Worm (Caenorhabditis elegans) whole organism, late embryonic: ENCODE results near the gene sly-1.

ENCODE experiments used
- F13H6.1 ChIP-seq: sonication (generic microtip); optimal IDR thresholded peaks from 2 replicates; lab custom pipeline; 2016; ENCODE audit warnings: missing genetic modification characterization, missing compliant biosample characterization
- K02D7.2 ChIP-seq: sonication (generic microtip); optimal IDR thresholded peaks from 2 replicates; lab custom pipeline; 2017; ENCODE audit warnings: mild to moderate bottlenecking, missing genetic modification characterization, missing compliant biosample characterization
- ama-1 ChIP-seq: fragments of 150-350 bp; optimal IDR thresholded peaks from 2 replicates; lab custom pipeline; 2014
- ceh-18 ChIP-seq: sonication (generic microtip); optimal IDR thresholded peaks from 2 replicates; lab custom pipeline; 2016; ENCODE audit warnings: missing genetic modification characterization, missing compliant biosample characterization
- ceh-2 ChIP-seq: sonication (generic microtip); optimal IDR thresholded peaks from 2 replicates; lab custom pipeline; 2016; ENCODE audit warnings: missing genotype, missing genetic modification characterization, missing compliant biosample characterization
- ceh-24 ChIP-seq: sonication (generic microtip); optimal IDR thresholded peaks from 2 replicates; lab custom pipeline; 2016; ENCODE audit warnings: mild to moderate bottlenecking, missing genetic modification characterization, missing compliant biosample characterization
- ceh-30 ChIP-seq: fragments of 150-350 bp; optimal IDR thresholded peaks from 2 replicates; lab custom pipeline; 2014; ENCODE audit warnings: missing biosample characterization, missing genetic modification characterization
- ceh-31 ChIP-seq: sonication (generic microtip); optimal IDR thresholded peaks from 2 replicates; lab custom pipeline; 2016; ENCODE audit warnings: missing genetic modification characterization, missing compliant biosample characterization
- ceh-34 ChIP-seq: sonication (generic microtip); optimal IDR thresholded peaks from 2 replicates; lab custom pipeline; 2016; ENCODE audit warnings: mild to moderate bottlenecking, missing genetic modification characterization, missing compliant biosample characterization
- ceh-6 ChIP-seq: fragments of 200-800 bp; sonication (Bioruptor generic); optimal IDR thresholded peaks from 2 replicates; lab custom pipeline; 2018; ENCODE audit warnings: mild to moderate bottlenecking, missing genetic modification characterization, missing compliant biosample characterization
- che-1 ChIP-seq: sonication (generic microtip); optimal IDR thresholded peaks from 2 replicates; lab custom pipeline; 2016; ENCODE audit warnings: mild to moderate bottlenecking, missing genetic modification characterization, missing compliant biosample characterization
- dmd-4 ChIP-seq: sonication (generic microtip); optimal IDR thresholded peaks from 2 replicates; lab custom pipeline; 2016; ENCODE audit warnings: borderline replicate concordance, missing genetic modification characterization, missing compliant biosample characterization
- dve-1 ChIP-seq: sonication (generic microtip); optimal IDR thresholded peaks from 2 replicates; lab custom pipeline; 2017; ENCODE audit warnings: antibody characterized with exemption, mild to moderate bottlenecking, missing genetic modification characterization, missing compliant biosample characterization
- elt-2 ChIP-seq: sonication (generic microtip); optimal IDR thresholded peaks from 2 replicates; lab custom pipeline; 2016; ENCODE audit warnings: missing genetic modification reagents, missing genetic modification characterization, missing compliant biosample characterization
- elt-4 ChIP-seq: sonication (generic microtip); optimal IDR thresholded peaks from 2 replicates; lab custom pipeline; 2016; ENCODE audit warnings: missing genetic modification characterization, missing compliant biosample characterization
- ets-4 ChIP-seq: sonication (generic microtip); optimal IDR thresholded peaks from 2 replicates; lab custom pipeline; 2016; ENCODE audit warnings: missing genetic modification characterization, missing compliant biosample characterization
- eyg-1 ChIP-seq: sonication (generic microtip); optimal IDR thresholded peaks from 2 replicates; lab custom pipeline; 2016; ENCODE audit warnings: missing genotype, missing genetic modification characterization, missing compliant biosample characterization
- fax-1 ChIP-seq: sonication (generic microtip); optimal IDR thresholded peaks from 2 replicates; lab custom pipeline; 2016; ENCODE audit warnings: missing genotype, missing genetic modification characterization, missing compliant biosample characterization
- fkh-10 ChIP-seq: fragments of 150-350 bp; optimal IDR thresholded peaks from 2 replicates; lab custom pipeline; 2014; ENCODE audit warnings: missing biosample characterization, missing genetic modification reagents, missing genetic modification characterization
- fkh-6 ChIP-seq: sonication (generic microtip); optimal IDR thresholded peaks from 2 replicates; lab custom pipeline; 2016; ENCODE audit warnings: missing genetic modification characterization, missing compliant biosample characterization
- hlh-13 ChIP-seq: fragments of 200-800 bp; sonication (Bioruptor generic); optimal IDR thresholded peaks from 2 replicates; lab custom pipeline; 2018; ENCODE audit warnings: mild to moderate bottlenecking, missing genetic modification characterization, missing compliant biosample characterization
- hlh-30 ChIP-seq: sonication (generic microtip); optimal IDR thresholded peaks from 2 replicates; lab custom pipeline; 2017; ENCODE audit warnings: antibody characterized with exemption, missing genetic modification characterization, missing compliant biosample characterization; ENCODE audit not compliant: insufficient read depth
- hlh-6 ChIP-seq: sonication (generic microtip); optimal IDR thresholded peaks from 2 replicates; lab custom pipeline; 2016; ENCODE audit warnings: missing genotype, missing genetic modification characterization, missing compliant biosample characterization
- hlh-8 ChIP-seq: sonication (generic microtip); optimal IDR thresholded peaks from 2 replicates; lab custom pipeline; 2016; ENCODE audit warnings: missing genotype, missing genetic modification characterization, missing compliant biosample characterization
- lim-6 ChIP-seq: sonication (generic microtip); optimal IDR thresholded peaks from 2 replicates; lab custom pipeline; 2016; ENCODE audit warnings: missing genetic modification characterization, missing compliant biosample characterization
- madf-2 ChIP-seq: sonication (generic microtip); optimal IDR thresholded peaks from 2 replicates; lab custom pipeline; 2017; ENCODE audit warnings: missing genetic modification characterization, missing compliant biosample characterization
- mec-3 ChIP-seq: sonication (generic microtip); optimal IDR thresholded peaks from 2 replicates; lab custom pipeline; 2016; ENCODE audit warnings: borderline replicate concordance, missing genetic modification characterization, missing compliant biosample characterization
- nfya-1 ChIP-seq: sonication (generic microtip); optimal IDR thresholded peaks from 2 replicates; lab custom pipeline; 2017; ENCODE audit warnings: missing genetic modification characterization, mild to moderate bottlenecking, missing compliant biosample characterization, antibody characterized with exemption, moderate library complexity
- nhr-11 ChIP-seq: fragments of 150-350 bp; optimal IDR thresholded peaks from 2 replicates; lab custom pipeline; 2014; ENCODE audit warnings: missing biosample characterization, missing genetic modification characterization
- nhr-232 ChIP-seq: sonication (generic microtip); optimal IDR thresholded peaks from 2 replicates; lab custom pipeline; 2016; ENCODE audit warnings: missing genetic modification characterization, missing compliant biosample characterization
- npax-4 ChIP-seq: sonication (generic microtip); optimal IDR thresholded peaks from 2 replicates; lab custom pipeline; 2016; ENCODE audit warnings: missing genetic modification characterization, missing compliant biosample characterization
- odd-2 ChIP-seq: sonication (generic microtip); optimal IDR thresholded peaks from 2 replicates; lab custom pipeline; 2017; ENCODE audit warnings: antibody characterized with exemption, mild to moderate bottlenecking, missing genetic modification characterization, missing compliant biosample characterization
- pag-3 ChIP-seq: sonication (generic microtip); optimal IDR thresholded peaks from 2 replicates; lab custom pipeline; 2016; ENCODE audit warnings: missing compliant biosample characterization, missing genetic modification characterization, borderline replicate concordance
- pax-1 ChIP-seq: fragments of 150-350 bp; optimal IDR thresholded peaks from 2 replicates; lab custom pipeline; 2014; ENCODE audit warnings: missing biosample characterization, missing genetic modification characterization
- pha-2 ChIP-seq: sonication (generic microtip); optimal IDR thresholded peaks from 2 replicates; lab custom pipeline; 2017; ENCODE audit warnings: mild to moderate bottlenecking, missing genetic modification characterization, missing compliant biosample characterization
- pha-4 ChIP-seq: fragments of 150-350 bp; optimal IDR thresholded peaks from 2 replicates; lab custom pipeline; 2018; ENCODE audit warnings: missing biosample characterization, missing genetic modification reagents, missing genetic modification characterization
- pqm-1 ChIP-seq: sonication (generic microtip); optimal IDR thresholded peaks from 2 replicates; lab custom pipeline; 2016; ENCODE audit warnings: missing genetic modification characterization, missing compliant biosample characterization
- pros-1 ChIP-seq: fragments of 150-350 bp; optimal IDR thresholded peaks from 2 replicates; lab custom pipeline; 2014; ENCODE audit warnings: missing biosample characterization, missing genetic modification reagents, missing genetic modification characterization
- ref-2 ChIP-seq: sonication (generic microtip); optimal IDR thresholded peaks from 2 replicates; lab custom pipeline; 2016; ENCODE audit warnings: missing genetic modification characterization, missing compliant biosample characterization
- rnt-1 ChIP-seq: sonication (generic microtip); optimal IDR thresholded peaks from 2 replicates; lab custom pipeline; 2016; ENCODE audit warnings: missing genetic modification characterization, missing compliant biosample characterization
- sdc-2 ChIP-seq: sonication (generic microtip); optimal IDR thresholded peaks from 2 replicates; lab custom pipeline; 2016; ENCODE audit warnings: missing genotype, missing genetic modification characterization, missing compliant biosample characterization
- sox-2 ChIP-seq: fragments of 200-800 bp; sonication (Bioruptor generic); IDR thresholded peaks from 2 replicates; pipeline ENCODE4 v1.3.6; 2022; ENCODE audit warnings: missing genetic modification reagents, missing genetic modification characterization, missing compliant biosample characterization
- syd-9 ChIP-seq: sonication (generic microtip); optimal IDR thresholded peaks from 2 replicates; lab custom pipeline; 2016; ENCODE audit warnings: mild to moderate bottlenecking, missing genetic modification characterization, moderate library complexity, missing compliant biosample characterization
- tbx-7 ChIP-seq: sonication (generic microtip); optimal IDR thresholded peaks from 2 replicates; lab custom pipeline; 2016; ENCODE audit warnings: missing genotype, missing genetic modification characterization, missing compliant biosample characterization
- ttx-3 ChIP-seq: sonication (generic microtip); optimal IDR thresholded peaks from 2 replicates; lab custom pipeline; 2016; ENCODE audit warnings: missing genetic modification reagents, missing genetic modification characterization, missing compliant biosample characterization
- unc-3 ChIP-seq, 2 experiments: fragments of 200-800 bp in 1 of 2; sonication (Bioruptor generic) in 1 of 2; sonication (generic microtip) in 1 of 2; conservative IDR thresholded peaks in 1 of 2; optimal IDR thresholded peaks in 1 of 2; 2 replicates each; pipeline versions ENCODE4 v1.3.6 to Lab custom; 2016 to 2022; ENCODE audit warnings: missing compliant biosample characterization in 2 of 2, missing genetic modification characterization in 2 of 2, missing genetic modification reagents in 1 of 2
- unc-55 ChIP-seq: sonication (generic microtip); optimal IDR thresholded peaks from 2 replicates; lab custom pipeline; 2017; ENCODE audit warnings: missing biosample characterization, missing genetic modification reagents, missing genetic modification characterization
- zip-5 ChIP-seq: sonication (generic microtip); optimal IDR thresholded peaks from 2 replicates; lab custom pipeline; 2016; ENCODE audit warnings: missing genetic modification characterization, missing compliant biosample characterization
- ztf-16 ChIP-seq: sonication (generic microtip); optimal IDR thresholded peaks from 2 replicates; lab custom pipeline; 2017; ENCODE audit warnings: missing genetic modification characterization, missing compliant biosample characterization

Gene sly-1

DNA sequence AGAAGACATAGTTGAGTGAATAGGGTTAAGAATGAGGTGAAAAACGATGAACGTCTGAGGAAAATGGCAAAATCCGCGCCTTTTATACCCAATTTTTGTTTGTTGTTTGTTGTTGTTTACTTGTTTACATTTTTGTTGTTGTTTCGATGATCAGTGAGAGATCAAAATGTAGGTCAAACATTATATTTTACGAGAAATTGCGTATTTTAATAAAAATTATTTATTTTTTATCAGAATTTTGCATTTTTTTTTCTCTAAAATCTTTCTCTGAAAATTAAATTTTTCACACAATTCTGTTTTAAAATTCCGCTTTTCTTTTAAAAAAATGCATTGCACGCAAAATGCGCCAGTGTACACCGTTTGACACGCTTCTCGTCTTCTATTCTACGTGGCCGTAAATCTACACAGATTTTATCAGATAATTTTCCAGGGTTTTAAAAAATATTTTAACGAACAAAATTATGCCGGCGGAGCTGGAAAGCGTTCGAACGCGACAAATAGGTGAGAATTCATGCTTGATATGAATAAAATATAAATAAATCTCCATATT lies at the start of gene sly-1, which contains the start of gene sip-1:
Gene sly-1, plus strand, starts transcription at position 360 of the 550 bp plus-strand sequence.
Gene sip-1, minus strand, starts transcription at position 103 of the 550 bp plus-strand sequence.
- TF ChIP-seq ceh-34 (tag; lab: Kevin White, UChicago) = no peak
- peak; percentile 11 for TF ChIP-seq pax-1 (tag; lab: Kevin White, UChicago)
- peak; percentile 53 for TF ChIP-seq unc-55 (GFP tag; lab: Kevin White, UChicago)
- TF ChIP-seq unc-3 (GFP tag; conservative IDR thresholded peaks at IDR 0.05; lab: Robert Waterston, UW) = no peak
- TF ChIP-seq unc-3 (tag; optimal IDR thresholded peaks at IDR 0.05; lab: Kevin White, UChicago) = no peak
- TF ChIP-seq nfya-1 (tag; lab: Kevin White, UChicago) = peak; percentile 65

DNA sequence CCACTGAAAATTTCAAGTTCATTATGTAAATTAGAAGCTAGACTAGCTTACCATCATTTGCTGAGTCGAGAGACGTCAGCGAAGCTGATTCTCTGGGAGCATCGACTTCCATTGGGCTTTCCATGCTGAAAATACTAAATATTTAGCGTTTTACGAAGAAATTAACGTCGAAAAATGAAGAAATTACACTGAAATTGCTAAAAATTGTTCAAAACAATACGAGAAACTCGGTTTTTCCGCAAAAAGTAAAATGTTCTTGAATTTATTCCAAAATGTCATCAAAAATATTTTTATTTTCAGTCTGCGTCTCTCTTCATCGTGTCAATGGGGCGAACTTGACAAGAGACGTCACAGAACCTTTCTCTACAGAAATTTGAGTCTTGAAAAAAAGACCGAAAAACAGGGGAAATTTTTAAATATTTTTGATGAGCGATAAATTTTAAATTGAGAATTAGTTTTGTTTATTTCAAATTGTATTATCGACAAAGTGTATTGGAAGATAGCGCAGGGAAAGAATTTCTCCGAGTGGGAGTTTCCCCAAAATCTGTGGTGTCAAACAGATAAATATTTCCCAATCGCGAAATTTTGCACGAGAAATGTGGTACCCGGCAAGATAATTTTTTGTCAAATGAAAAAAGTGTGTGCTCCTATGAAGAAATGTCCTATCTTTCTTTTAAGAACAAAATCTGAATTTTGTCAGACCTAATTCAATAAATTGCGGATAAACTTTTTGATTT lies 46.3 kb upstream of the sly-1 start, which contains the start of gene ecps-1:
Gene ecps-1, minus strand, starts transcription at position 125 of the 737 bp plus-strand sequence.
- no peak for TF ChIP-seq pag-3 (tag; lab: Kevin White, UChicago)
- no peak for TF ChIP-seq pha-2 (tag; lab: Kevin White, UChicago)
- TF ChIP-seq nhr-11 (tag; lab: Kevin White, UChicago) = no peak
- peak; percentile 93 for TF ChIP-seq ref-2 (tag; lab: Kevin White, UChicago)
- TF ChIP-seq npax-4 (tag; lab: Kevin White, UChicago) = no peak
- peak; percentile 93 for TF ChIP-seq tbx-7
- TF ChIP-seq dmd-4 = peak; percentile 28
- TF ChIP-seq hlh-13 (GFP tag; lab: Kevin White, UChicago) = no peak
- TF ChIP-seq hlh-6 (tag; lab: Kevin White, UChicago) = no peak
- TF ChIP-seq hlh-30 (tag; lab: Kevin White, UChicago) = no peak
- TF ChIP-seq zip-5 = peak; percentile 89
- TF ChIP-seq syd-9 (tag; lab: Kevin White, UChicago) = no peak
- no peak for TF ChIP-seq odd-2 (tag; lab: Kevin White, UChicago)
- TF ChIP-seq ceh-6 (GFP tag; lab: Kevin White, UChicago) = no peak
- no peak for TF ChIP-seq che-1
- peak; percentile 42 for TF ChIP-seq ztf-16 (tag; lab: Kevin White, UChicago)
- peak; percentile 94 for TF ChIP-seq rnt-1 (tag; lab: Kevin White, UChicago)
- no peak for TF ChIP-seq ama-1
- TF ChIP-seq sox-2 (GFP tag; lab: Robert Waterston, UW) = no peak
- TF ChIP-seq ceh-2 (tag; lab: Kevin White, UChicago) = peak; percentile 87
- no peak for TF ChIP-seq eyg-1
- TF ChIP-seq unc-55 (GFP tag; lab: Kevin White, UChicago) = peak; percentile 15
- peak; percentile 21 for TF ChIP-seq ceh-30 (tag; lab: Kevin White, UChicago)
- TF ChIP-seq fkh-6 (tag; lab: Kevin White, UChicago) = peak; percentile 39
- no peak for TF ChIP-seq elt-2 (tag; lab: Kevin White, UChicago)
- TF ChIP-seq ceh-18 (tag; lab: Kevin White, UChicago) = peak; percentile 30
- no peak for TF ChIP-seq mec-3 (tag; lab: Kevin White, UChicago)
- no peak for TF ChIP-seq fkh-10
- peak; percentile 23 for TF ChIP-seq dve-1
- peak; percentile 94 for TF ChIP-seq ets-4
- no peak for TF ChIP-seq ceh-24
- TF ChIP-seq pha-4 (tag; lab: Kevin White, UChicago) = no peak
- peak; percentile 42 for TF ChIP-seq hlh-8 (tag; lab: Kevin White, UChicago)
- peak; percentile 88 for TF ChIP-seq fax-1
- peak; percentile 90 for TF ChIP-seq lim-6 (tag; lab: Kevin White, UChicago)
- TF ChIP-seq pros-1 (tag; lab: Kevin White, UChicago) = no peak
- peak; percentile 22 for TF ChIP-seq F13H6.1 (tag; lab: Kevin White, UChicago)
- TF ChIP-seq ttx-3 = no peak
- TF ChIP-seq K02D7.2 (tag; lab: Kevin White, UChicago) = no peak
- TF ChIP-seq nhr-232 (tag; lab: Kevin White, UChicago) = no peak
- TF ChIP-seq ceh-31 = peak; percentile 99
- no peak for TF ChIP-seq sdc-2 (tag; lab: Kevin White, UChicago)
- no peak for TF ChIP-seq madf-2 (tag; lab: Kevin White, UChicago)
- peak; percentile 70 for TF ChIP-seq pqm-1 (tag; lab: Kevin White, UChicago)
- TF ChIP-seq elt-4 (tag; lab: Kevin White, UChicago) = no peak
- TF ChIP-seq ceh-34 (tag; lab: Kevin White, UChicago) = peak; percentile 79
